Fruit fly (Drosophila melanogaster): ENCODE data around the gene CG13299.

dm6 chr3L:6239968-6240367 lies 7.8 kb upstream of the CG13299 start, which contains the start of gene CG10226:
- no peak for TF ChIP-seq EcR (GFP tag; optimal IDR thresholded peaks at IDR 0.05)
- TF ChIP-seq Dll (optimal IDR thresholded peaks at IDR 0.05), result no peak

Data from whole organism.